Worm (Caenorhabditis elegans): ENCODE results near the gene srlf-32.

The srlf-32 gene

DNA sequence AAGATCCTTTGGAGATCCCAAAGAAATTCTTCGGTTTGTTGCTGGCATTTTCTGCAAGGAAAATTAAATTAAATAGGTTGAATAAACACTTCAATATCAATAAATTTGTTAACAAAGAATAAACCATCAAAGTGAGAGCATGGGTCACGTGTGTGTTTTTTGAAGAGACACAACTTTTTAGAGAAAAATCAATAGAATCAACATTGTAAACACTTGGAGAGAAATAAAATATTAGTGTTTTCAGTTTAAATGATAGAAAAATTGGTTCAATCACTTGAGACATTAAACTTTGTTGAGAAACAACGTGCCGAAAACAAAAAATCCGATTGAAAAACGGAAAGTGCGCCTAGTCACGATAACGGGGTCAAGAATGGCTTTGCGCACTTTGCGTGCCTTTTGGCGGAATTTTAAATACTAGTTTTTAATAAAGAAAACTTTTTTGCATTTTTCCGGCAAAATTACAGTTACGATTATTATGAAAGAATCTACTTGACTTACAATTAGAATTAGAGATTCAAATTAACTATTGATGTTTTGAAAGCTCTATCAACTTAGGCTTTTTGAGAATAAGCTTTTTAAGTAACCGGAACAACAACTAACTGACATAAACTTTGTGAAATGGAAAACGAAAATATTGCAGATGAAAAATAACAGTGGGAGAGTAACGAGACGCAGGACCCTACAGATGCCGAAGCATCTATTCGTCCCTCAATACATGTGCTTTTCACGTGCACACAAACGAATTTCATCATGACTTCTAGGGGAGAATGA, 35.8 kb downstream of the srlf-32 start, which contains the start of gene ZK829.7:
Gene ZK829.7 (minus strand): TSS at position 51 of the 771 bp plus-strand sequence.
- TF ChIP-seq pha-4 (tag; optimal IDR thresholded peaks at IDR 0.05) (peak; percentile 88), nhr-76 (tag; optimal IDR thresholded peaks at IDR 0.05) (no peak), lsy-12 (tag; optimal IDR thresholded peaks at IDR 0.05) (peak; percentile 59), nhr-43 (tag; optimal IDR thresholded peaks at IDR 0.05; ENCODE audit: poor library complexity, severe bottlenecking) (peak; percentile 32), ceh-82 (tag; optimal IDR thresholded peaks at IDR 0.05) (peak; percentile 60), nhr-77 (tag; optimal IDR thresholded peaks at IDR 0.05) (no peak), lin-15B (tag; optimal IDR thresholded peaks at IDR 0.05) (peak; percentile 76), mdl-1 (tag; optimal IDR thresholded peaks at IDR 0.05) (no peak), R02D3.7 (tag; optimal IDR thresholded peaks at IDR 0.05) (peak; percentile 49), nhr-23 (tag; optimal IDR thresholded peaks at IDR 0.05) (peak; percentile 90), tbx-2 (tag; optimal IDR thresholded peaks at IDR 0.05) (peak; percentile 52), hmg-11 (tag; optimal IDR thresholded peaks at IDR 0.05) (peak; percentile 60), ceh-28 (tag; optimal IDR thresholded peaks at IDR 0.05) (peak; percentile 56), jun-1 (tag; optimal IDR thresholded peaks at IDR 0.05) (peak; percentile 46), elt-2 (tag; optimal IDR thresholded peaks at IDR 0.05) (peak; percentile 44), nhr-25 (tag; optimal IDR thresholded peaks at IDR 0.05) (peak; percentile 16), elt-3 (tag; optimal IDR thresholded peaks at IDR 0.05) (peak in 1 of 3 experiments; percentile 26), egl-27 (tag; optimal IDR thresholded peaks at IDR 0.05) (no peak), nhr-237 (tag; optimal IDR thresholded peaks at IDR 0.05) (peak; percentile 11), snpc-4 (tag; optimal IDR thresholded peaks at IDR 0.05) (peak; percentile 29), nfya-1 (tag; optimal IDR thresholded peaks at IDR 0.05; ENCODE audit: insufficient read depth) (peak; percentile 39), aly-2 (tag; optimal IDR thresholded peaks at IDR 0.05) (no peak), mml-1 (tag; optimal IDR thresholded peaks at IDR 0.05) (peak; percentile 98)

DNA sequence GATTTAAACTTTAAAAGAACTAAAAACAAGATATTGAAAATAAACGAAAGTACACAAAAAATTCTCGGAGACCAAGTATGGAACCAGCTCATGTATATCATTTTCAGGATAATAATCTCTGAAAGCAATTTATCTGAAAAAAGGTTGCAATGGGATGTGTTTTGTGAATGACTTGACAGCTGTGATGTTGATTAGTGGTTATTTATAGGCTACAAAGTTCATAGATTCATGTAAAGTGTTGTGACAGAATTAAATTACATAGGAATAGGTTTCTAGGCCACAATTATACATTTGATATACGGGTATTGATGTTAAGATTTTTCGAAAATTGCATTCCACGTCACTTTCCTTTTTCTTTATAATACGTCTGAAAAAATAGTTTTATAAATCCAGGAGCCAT, 39.5 kb downstream of the srlf-32 start, which contains the start of gene srj-1:
Gene srj-1 (minus strand): TSS at position 101 of the 400 bp plus-strand sequence.
- TF ChIP-seq nhr-11 (tag; optimal IDR thresholded peaks at IDR 0.05), result peak; percentile 49
- TF ChIP-seq nhr-237 (tag; optimal IDR thresholded peaks at IDR 0.05), result no peak

DNA sequence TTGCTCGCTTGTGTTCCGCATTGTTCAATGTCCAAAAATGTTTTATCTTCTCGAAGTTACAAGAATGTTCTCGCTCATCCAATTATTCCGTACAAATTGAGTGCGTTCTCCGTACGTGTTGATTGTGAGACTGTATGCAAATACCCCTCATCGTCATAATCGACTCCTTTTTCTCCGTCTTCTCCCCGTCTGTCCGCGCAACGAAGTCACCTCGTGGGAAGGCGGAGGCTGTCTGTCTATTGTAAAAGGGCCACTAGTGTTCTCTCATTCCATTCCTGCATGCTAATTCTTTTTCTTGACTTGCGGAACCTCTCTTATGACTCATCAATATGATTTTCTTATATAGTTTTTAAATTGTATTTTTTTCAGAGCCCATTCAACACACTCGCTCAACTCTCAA, 44.3 kb downstream of the srlf-32 start, which contains the start of gene ZK829.9:
Gene ZK829.9 (plus strand): TSS at position 364 of the 400 bp plus-strand sequence.
- TF ChIP-seq daf-12 (tag; optimal IDR thresholded peaks at IDR 0.05) (no peak), nhr-25 (tag; optimal IDR thresholded peaks at IDR 0.05) (no peak), jun-1 (tag; optimal IDR thresholded peaks at IDR 0.05) (no peak), ztf-4 (tag; optimal IDR thresholded peaks at IDR 0.05) (no peak), skn-1 (tag; optimal IDR thresholded peaks at IDR 0.05) (no peak), nhr-28 (tag; optimal IDR thresholded peaks at IDR 0.05) (no peak), unc-39 (tag; optimal IDR thresholded peaks at IDR 0.05) (no peak), nhr-237 (tag; optimal IDR thresholded peaks at IDR 0.05) (no peak), aly-2 (tag; optimal IDR thresholded peaks at IDR 0.05) (no peak), ztf-11 (tag; optimal IDR thresholded peaks at IDR 0.05) (no peak), ceh-82 (tag; optimal IDR thresholded peaks at IDR 0.05) (no peak), ceh-9 (tag; optimal IDR thresholded peaks at IDR 0.05) (no peak), nhr-23 (tag; optimal IDR thresholded peaks at IDR 0.05) (no peak)

All from whole organism, L3 larva.